Worm (Caenorhabditis elegans) whole organism, L2 larva: ENCODE measurements around the gene Y69H2.15.

Experiments
- ZK546.5 ChIP-seq: sonication (generic microtip); optimal IDR thresholded peaks from 2 replicates; lab custom pipeline; 2017; ENCODE audit warnings: missing biosample characterization, missing genetic modification characterization
- ceh-16 ChIP-seq: fragments of 150-350 bp; optimal IDR thresholded peaks from 2 replicates; lab custom pipeline; 2014; ENCODE audit warnings: missing biosample characterization, missing genetic modification characterization
- ceh-82 ChIP-seq: fragments of 150-350 bp; optimal IDR thresholded peaks from 2 replicates; lab custom pipeline; 2014; ENCODE audit warnings: missing biosample characterization, missing genetic modification characterization
- lsy-2 ChIP-seq, 2 experiments: fragments of 150-350 bp in 1 of 2; sonication (generic microtip) in 1 of 2; optimal IDR thresholded peaks; 2 replicates each; lab custom pipeline; 2014 to 2017; ENCODE audit warnings: missing biosample characterization in 2 of 2, missing genetic modification characterization in 2 of 2
- nhr-11 ChIP-seq: fragments of 150-350 bp; optimal IDR thresholded peaks from 2 replicates; lab custom pipeline; 2014; ENCODE audit warnings: missing biosample characterization, missing genetic modification characterization
- nhr-12 ChIP-seq: fragments of 150-350 bp; optimal IDR thresholded peaks from 2 replicates; lab custom pipeline; 2014; ENCODE audit warnings: missing biosample characterization, missing genetic modification characterization
- nhr-237 ChIP-seq: fragments of 150-350 bp; optimal IDR thresholded peaks from 2 replicates; lab custom pipeline; 2014; ENCODE audit warnings: missing biosample characterization, missing genetic modification characterization
- snpc-4 ChIP-seq: fragments of 150-350 bp; optimal IDR thresholded peaks from 2 replicates; lab custom pipeline; 2014; ENCODE audit warnings: missing biosample characterization, missing genetic modification characterization
- unc-55 ChIP-seq: fragments of 150-350 bp; sonication (generic microtip); optimal IDR thresholded peaks from 3 replicates; lab custom pipeline; 2014; ENCODE audit warnings: missing biosample characterization, missing genetic modification reagents, missing genetic modification characterization
- unc-62 ChIP-seq: fragments of 150-350 bp; optimal IDR thresholded peaks from 2 replicates; lab custom pipeline; 2014; ENCODE audit warnings: missing biosample characterization, missing genetic modification reagents, missing genetic modification characterization
- ztf-11 ChIP-seq: sonication (generic microtip); optimal IDR thresholded peaks from 2 replicates; lab custom pipeline; 2017; ENCODE audit warnings: missing biosample characterization, missing genetic modification characterization
- ztf-4 ChIP-seq: fragments of 150-350 bp; optimal IDR thresholded peaks from 2 replicates; lab custom pipeline; 2014; ENCODE audit warnings: missing biosample characterization, missing genetic modification characterization

DNA sequence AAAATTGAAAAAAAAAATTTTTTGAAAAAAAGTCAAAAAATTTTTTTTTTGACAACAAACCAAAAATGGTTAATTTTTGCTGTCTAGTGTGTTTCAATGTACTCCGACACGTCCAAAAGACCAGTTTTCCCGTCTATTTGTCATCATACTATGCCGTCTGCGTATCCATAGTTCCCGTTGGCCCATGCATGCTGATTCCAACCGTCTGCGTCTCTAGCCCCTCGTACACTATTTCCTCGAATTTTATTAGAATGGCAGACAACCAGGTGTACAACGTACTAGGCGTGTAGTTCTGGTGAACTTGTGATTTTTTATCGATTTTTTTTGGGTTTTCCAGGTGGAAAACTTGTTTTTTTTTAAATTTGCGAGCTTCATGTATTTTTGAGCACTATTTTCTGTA, 12.2 kb downstream of the Y69H2.15 start:
- TF ChIP-seq unc-62 (GFP tag; lab: Kevin White, UChicago) (no peak), ceh-16 (no peak), snpc-4 (peak; percentile 50), lsy-2 (tag; optimal IDR thresholded peaks at IDR 0.05; lab: Kevin White, UChicago) (peak in 1 of 2 experiments; percentile 53), nhr-12 (tag; lab: Kevin White, UChicago) (no peak), ceh-82 (tag; lab: Kevin White, UChicago) (no peak), nhr-237 (no peak), nhr-11 (tag; lab: Kevin White, UChicago) (no peak), ztf-4 (tag; lab: Kevin White, UChicago) (no peak), ztf-11 (tag; lab: Kevin White, UChicago) (no peak), ZK546.5 (tag; lab: Kevin White, UChicago) (no peak), unc-55 (GFP tag; lab: Kevin White, UChicago) (no peak)
